Worm (Caenorhabditis elegans): ENCODE measurements around the gene noca-2.
A peak's percentile ranks its signal among the peaks of the same experiment; 100 is the strongest.

noca-2 gene

ce11 chrX:11666545-11667177 is at the start of gene noca-2:
Gene noca-2 (plus strand): TSS chrX:11667127.
- TF ChIP-seq fos-1 (tag; optimal IDR thresholded peaks at IDR 0.05) = no peak
- no peak for TF ChIP-seq sox-4 (tag; optimal IDR thresholded peaks at IDR 0.05)
- TF ChIP-seq efl-1 (optimal IDR thresholded peaks at IDR 0.05) = peak; percentile 5 to 53
- TF ChIP-seq efl-1 (GFP tag; optimal IDR thresholded peaks at IDR 0.05 in 1 of 2) = peak in 1 of 2 experiments; percentile 84
- peak; percentile 11 for TF ChIP-seq unc-86 (tag; optimal IDR thresholded peaks at IDR 0.05)
- no peak for TF ChIP-seq grh-1 (GFP tag; IDR thresholded peaks at IDR 0.05)
- TF ChIP-seq aha-1 (tag; optimal IDR thresholded peaks at IDR 0.05) = no peak
- TF ChIP-seq nhr-47 (tag; optimal IDR thresholded peaks at IDR 0.05) = peak; percentile 11
- TF ChIP-seq blmp-1 (tag; optimal IDR thresholded peaks at IDR 0.05) = peak; percentile 11
- TF ChIP-seq unc-130 (tag; optimal IDR thresholded peaks at IDR 0.05) = no peak
- peak; percentile 26 for TF ChIP-seq swsn-7 (tag; optimal IDR thresholded peaks at IDR 0.05)
- TF ChIP-seq mab-9 (GFP tag; IDR thresholded peaks at IDR 0.05) = 0 out of 2 replicates have a peak, but pooled peaks have one; percentile 35
- peak; percentile 3 to 39 (median 8) for TF ChIP-seq ceh-82 (tag; optimal IDR thresholded peaks at IDR 0.05)
- TF ChIP-seq nhr-85 (tag) = peak; percentile 46
- peak in 1 of 2 experiments; percentile 44 for TF ChIP-seq lsy-2 (tag; optimal IDR thresholded peaks at IDR 0.05)
- TF ChIP-seq isw-1 (GFP tag; IDR thresholded peaks at IDR 0.05) = 0 out of 2 replicates have a peak, but pooled peaks have one; percentile 13
- peak; percentile 11 for TF ChIP-seq xbp-1 (tag; optimal IDR thresholded peaks at IDR 0.05)
- no peak for TF ChIP-seq nhr-84 (tag; optimal IDR thresholded peaks at IDR 0.05)
- TF ChIP-seq lin-14 (GFP tag; optimal IDR thresholded peaks at IDR 0.05) = peak; percentile 82
- peak; percentile 45 for TF ChIP-seq snu-23 (GFP tag; optimal IDR thresholded peaks at IDR 0.05)
- TF ChIP-seq tbx-2 (tag; optimal IDR thresholded peaks at IDR 0.05) = peak; percentile 12
- no peak for TF ChIP-seq nhr-28 (tag; optimal IDR thresholded peaks at IDR 0.05)
- peak; percentile 37 for TF ChIP-seq nhr-71 (tag; optimal IDR thresholded peaks at IDR 0.05)
- no peak for TF ChIP-seq zag-1 (tag; optimal IDR thresholded peaks at IDR 0.05)
- TF ChIP-seq elt-3 (tag; optimal IDR thresholded peaks at IDR 0.05) = no peak
- no peak for TF ChIP-seq unc-62 (GFP tag; optimal IDR thresholded peaks at IDR 0.05)
- peak; percentile 13 for TF ChIP-seq nhr-20 (tag; optimal IDR thresholded peaks at IDR 0.05)
- peak; percentile 21 for TF ChIP-seq rnt-1 (tag; optimal IDR thresholded peaks at IDR 0.05)
- peak; percentile 12 for TF ChIP-seq mep-1 (tag; optimal IDR thresholded peaks at IDR 0.05)

- TF ChIP-seq efl-1 (optimal IDR thresholded peaks at IDR 0.05) = no peak
- peak in 1 of 2 experiments; percentile 57 for TF ChIP-seq efl-1 (GFP tag; optimal IDR thresholded peaks at IDR 0.05 in 1 of 2)
- no peak for TF ChIP-seq sptf-1 (tag; optimal IDR thresholded peaks at IDR 0.05)
Measured at ce11 chrX:11617387-11617786, 49.5 kb upstream of the noca-2 start, which contains the start of gene F52D10.4. Gene F52D10.4 (plus strand): TSS chrX:11617470.

ce11 chrX:11621997-11622396 is 44.9 kb upstream of the noca-2 start, which contains the start of gene sto-3:
Gene sto-3 (minus strand): TSS chrX:11622097.
- no peak for TF ChIP-seq unc-130 (tag; optimal IDR thresholded peaks at IDR 0.05)
- TF ChIP-seq lin-15B (tag; optimal IDR thresholded peaks at IDR 0.05) = no peak
- no peak for TF ChIP-seq nhr-47 (tag; optimal IDR thresholded peaks at IDR 0.05)
- TF ChIP-seq sptf-1 (tag; optimal IDR thresholded peaks at IDR 0.05) = no peak
- TF ChIP-seq hlh-17 (GFP tag; optimal IDR thresholded peaks at IDR 0.05; ENCODE audit: borderline replicate concordance) = no peak
- TF ChIP-seq nhr-77 (tag; optimal IDR thresholded peaks at IDR 0.05) = no peak

ce11 chrX:11623442-11623841 is 43.5 kb upstream of the noca-2 start:
- TF ChIP-seq snpc-4 (tag; optimal IDR thresholded peaks at IDR 0.05) (peak; percentile 59), isw-1 (GFP tag; IDR thresholded peaks at IDR 0.05) (no peak), vab-15 (tag; optimal IDR thresholded peaks at IDR 0.05) (no peak)

ce11 chrX:11624621-11625020 is 42.3 kb upstream of the noca-2 start:
- TF ChIP-seq elt-3 (tag; optimal IDR thresholded peaks at IDR 0.05) (no peak), nhr-20 (tag; optimal IDR thresholded peaks at IDR 0.05) (no peak), mdl-1 (tag; optimal IDR thresholded peaks at IDR 0.05) (no peak), dpl-1 (GFP tag; optimal IDR thresholded peaks at IDR 0.05) (no peak), ztf-4 (tag; optimal IDR thresholded peaks at IDR 0.05) (no peak), swsn-7 (tag; optimal IDR thresholded peaks at IDR 0.05) (no peak), aly-2 (tag; optimal IDR thresholded peaks at IDR 0.05) (no peak), hpl-2 (GFP tag; optimal IDR thresholded peaks at IDR 0.05) (no peak), fos-1 (tag; optimal IDR thresholded peaks at IDR 0.05) (no peak), egl-27 (tag; optimal IDR thresholded peaks at IDR 0.05) (no peak), irx-1 (tag; optimal IDR thresholded peaks at IDR 0.05) (no peak), zip-4 (GFP tag; optimal IDR thresholded peaks at IDR 0.05) (no peak), nhr-71 (tag; optimal IDR thresholded peaks at IDR 0.05) (no peak), ama-1 (optimal IDR thresholded peaks at IDR 0.05) (no peak), snu-23 (GFP tag; optimal IDR thresholded peaks at IDR 0.05) (no peak)
